Worm (Caenorhabditis elegans) whole organism, young adult: ENCODE data around the gene tpst-1.

Source experiments
- D2030.7 ChIP-seq: fragments of 200-800 bp; sonication (Bioruptor generic); IDR thresholded peaks from 2 replicates; pipeline ENCODE4 v1.3.6; 2022; ENCODE audit warnings: missing genetic modification reagents, missing genetic modification characterization, missing compliant biosample characterization
- dpff-1 ChIP-seq: sonication (generic microtip); optimal IDR thresholded peaks from 2 replicates; lab custom pipeline; 2017; ENCODE audit warnings: mild to moderate bottlenecking, missing genetic modification characterization, missing compliant biosample characterization
- dpl-1 ChIP-seq: fragments of 150-350 bp; optimal IDR thresholded peaks from 2 replicates; lab custom pipeline; 2014; ENCODE audit warnings: missing biosample characterization, missing genetic modification reagents, missing genetic modification characterization
- fkh-3 ChIP-seq: sonication (generic microtip); optimal IDR thresholded peaks from 2 replicates; lab custom pipeline; 2016; ENCODE audit warnings: mild to moderate bottlenecking, missing genetic modification characterization, missing compliant biosample characterization
- nhr-120 ChIP-seq: fragments of 200-800 bp; sonication (Bioruptor generic); IDR thresholded peaks from 2 replicates; pipeline ENCODE4 v1.3.6; 2022; ENCODE audit warnings: missing genetic modification characterization, missing compliant biosample characterization
- zfh-2 ChIP-seq: fragments of 200-800 bp; sonication (Bioruptor generic); conservative IDR thresholded peaks from 2 replicates; pipeline ENCODE4 v1.3.6; 2022; ENCODE audit warnings: missing genetic modification reagents, missing genetic modification characterization, missing compliant biosample characterization

ce11 chrIII:12697591-12697990 lies 35.5 kb upstream of the tpst-1 start:
- TF ChIP-seq D2030.7 (GFP tag; lab: Robert Waterston, UW): no peak
- no peak for TF ChIP-seq nhr-120 (GFP tag; lab: Robert Waterston, UW)
- TF ChIP-seq zfh-2: no peak
- TF ChIP-seq dpl-1 (GFP tag; lab: Kevin White, UChicago): no peak
- no peak for TF ChIP-seq dpff-1 (tag; lab: Kevin White, UChicago)
- TF ChIP-seq fkh-3 (tag; lab: Kevin White, UChicago): no peak
